Worm (Caenorhabditis elegans) whole organism, L4 larva: ENCODE data around the gene ZK822.1.

Experiments
- D1046.2 ChIP-seq: fragments of 200-800 bp; sonication (Bioruptor generic); IDR thresholded peaks from 2 replicates; pipeline ENCODE4 v1.3.6; 2022; ENCODE audit warnings: missing genetic modification characterization, missing compliant biosample characterization
- F37D6.2 ChIP-seq: sonication (generic microtip); optimal IDR thresholded peaks from 2 replicates; lab custom pipeline; 2016; ENCODE audit warnings: mild to moderate bottlenecking, missing genetic modification characterization, missing compliant biosample characterization
- R02D3.7 ChIP-seq: fragments of 150-350 bp; sonication (generic microtip); optimal IDR thresholded peaks from 3 replicates; lab custom pipeline; 2014; ENCODE audit warnings: missing biosample characterization, missing genetic modification characterization
- T20F7.1 ChIP-seq: fragments of 200-800 bp; sonication (Bioruptor generic); optimal IDR thresholded peaks from 2 replicates; lab custom pipeline; 2018; ENCODE audit warnings: mild to moderate bottlenecking, missing genetic modification characterization, missing compliant biosample characterization
- Y48G9A.11 ChIP-seq: fragments of 200-800 bp; sonication (Bioruptor generic); IDR thresholded peaks from 2 replicates; pipeline ENCODE4 v1.3.6; 2022; ENCODE audit warnings: missing genetic modification reagents, missing genetic modification characterization, missing compliant biosample characterization
- aha-1 ChIP-seq: fragments of 150-350 bp; peaks from one replicate; lab custom pipeline; 2014; ENCODE audit warnings: missing biosample characterization, missing genetic modification characterization
- ama-1 ChIP-seq: fragments of 150-350 bp; optimal IDR thresholded peaks from 2 replicates; lab custom pipeline; 2014; ENCODE audit warnings: inconsistent platforms, mixed read lengths
- attf-4 ChIP-seq: sonication (generic microtip); optimal IDR thresholded peaks from 3 replicates; lab custom pipeline; 2017; ENCODE audit warnings: missing biosample characterization, missing genetic modification characterization
- ceh-20 ChIP-seq: fragments of 200-800 bp; sonication (Bioruptor generic); IDR thresholded peaks from 2 replicates; pipeline ENCODE4 v1.3.6; 2022; ENCODE audit warnings: missing genetic modification reagents, missing genetic modification characterization, missing compliant biosample characterization
- ceh-28 ChIP-seq: fragments of 150-350 bp; optimal IDR thresholded peaks from 2 replicates; lab custom pipeline; 2014; ENCODE audit warnings: missing biosample characterization, missing genetic modification reagents, missing genetic modification characterization
- ces-1 ChIP-seq: fragments of 150-350 bp; sonication (generic microtip); optimal IDR thresholded peaks from 4 replicates; lab custom pipeline; 2014; ENCODE audit warnings: missing biosample characterization, missing genetic modification reagents, missing genetic modification characterization
- daf-19 ChIP-seq: fragments of 200-800 bp; sonication (Bioruptor generic); conservative IDR thresholded peaks from 2 replicates; pipeline ENCODE4 v1.3.6; 2022; ENCODE audit warnings: missing genetic modification characterization, missing compliant biosample characterization
- dmd-6 ChIP-seq: fragments of 200-800 bp; sonication (Bioruptor generic); IDR thresholded peaks from 2 replicates; pipeline ENCODE4 v1.3.6; 2022; ENCODE audit warnings: missing genetic modification reagents, missing genetic modification characterization, missing compliant biosample characterization
- dmd-9 ChIP-seq: fragments of 200-800 bp; sonication (Bioruptor generic); IDR thresholded peaks from 2 replicates; pipeline ENCODE4 v1.3.6; 2022; ENCODE audit warnings: missing genetic modification reagents, missing genetic modification characterization, missing compliant biosample characterization
- duxl-1 ChIP-seq: sonication (generic microtip); optimal IDR thresholded peaks from 2 replicates; lab custom pipeline; 2016; ENCODE audit warnings: mild to moderate bottlenecking, missing genetic modification characterization, moderate library complexity, missing compliant biosample characterization; ENCODE audit not compliant: poor library complexity
- egl-27 ChIP-seq: sonication (generic microtip); optimal IDR thresholded peaks from 3 replicates; lab custom pipeline; 2017; ENCODE audit warnings: missing biosample characterization, missing genetic modification reagents, missing genetic modification characterization
- fkh-10 ChIP-seq: fragments of 150-350 bp; optimal IDR thresholded peaks from 2 replicates; lab custom pipeline; 2014; ENCODE audit warnings: missing biosample characterization, missing genetic modification reagents, missing genetic modification characterization
- fos-1 ChIP-seq: fragments of 150-350 bp; optimal IDR thresholded peaks from 2 replicates; lab custom pipeline; 2014; ENCODE audit warnings: missing biosample characterization, missing genetic modification characterization
- hlh-30 ChIP-seq: sonication (generic microtip); optimal IDR thresholded peaks from 2 replicates; lab custom pipeline; 2017; ENCODE audit warnings: antibody characterized with exemption, mild to moderate bottlenecking, missing genetic modification characterization, missing compliant biosample characterization; ENCODE audit not compliant: insufficient read depth
- hmg-1.1 ChIP-seq: fragments of 200-800 bp; sonication (Bioruptor generic); IDR thresholded peaks from 2 replicates; pipeline ENCODE4 v1.3.6; 2022; ENCODE audit warnings: missing genetic modification reagents, missing genetic modification characterization, missing compliant biosample characterization
- lsy-2 ChIP-seq, 2 experiments: fragments of 150-350 bp in 1 of 2; sonication (generic microtip) in 1 of 2; optimal IDR thresholded peaks; 2 replicates each; lab custom pipeline; 2014 to 2017; ENCODE audit warnings: missing biosample characterization in 2 of 2, missing genetic modification characterization in 2 of 2
- madf-9 ChIP-seq: fragments of 200-800 bp; sonication (Bioruptor generic); conservative IDR thresholded peaks from 2 replicates; pipeline ENCODE4 v1.3.6; 2022; ENCODE audit warnings: missing genetic modification reagents, missing genetic modification characterization, missing compliant biosample characterization
- mdl-1 ChIP-seq, 2 experiments: fragments of 150-350 bp in 1 of 2; sonication (generic microtip) in 1 of 2; optimal IDR thresholded peaks; 2 replicates each; lab custom pipeline; 2014 to 2017; ENCODE audit warnings: missing biosample characterization in 2 of 2, missing genetic modification characterization in 2 of 2
- mep-1 ChIP-seq: fragments of 150-350 bp; sonication (generic microtip); optimal IDR thresholded peaks from 3 replicates; lab custom pipeline; 2014; ENCODE audit warnings: missing biosample characterization, missing genetic modification characterization
- mes-2 ChIP-seq: sonication (generic microtip); optimal IDR thresholded peaks from 2 replicates; lab custom pipeline; 2016; ENCODE audit warnings: missing genotype, mild to moderate bottlenecking, missing genetic modification characterization, missing compliant biosample characterization; ENCODE audit not compliant: poor library complexity, severe bottlenecking
- nhr-10 ChIP-seq: fragments of 150-350 bp; optimal IDR thresholded peaks from 2 replicates; lab custom pipeline; 2014; ENCODE audit warnings: missing biosample characterization, missing genetic modification characterization
- nhr-11 ChIP-seq: fragments of 150-350 bp; optimal IDR thresholded peaks from 2 replicates; lab custom pipeline; 2014; ENCODE audit warnings: missing biosample characterization, missing genetic modification characterization
- nhr-111 ChIP-seq: fragments of 200-800 bp; sonication (Bioruptor generic); optimal IDR thresholded peaks from 2 replicates; lab custom pipeline; 2018; ENCODE audit warnings: mild to moderate bottlenecking, missing genetic modification characterization, missing compliant biosample characterization
- nhr-25 ChIP-seq: sonication (generic microtip); optimal IDR thresholded peaks from 2 replicates; lab custom pipeline; 2017; ENCODE audit warnings: missing genetic modification characterization, mild to moderate bottlenecking, missing compliant biosample characterization, antibody characterized with exemption, moderate library complexity, borderline replicate concordance; ENCODE audit not compliant: insufficient read depth
- nhr-28 ChIP-seq: fragments of 150-350 bp; optimal IDR thresholded peaks from 2 replicates; lab custom pipeline; 2014; ENCODE audit warnings: missing biosample characterization, missing genetic modification characterization
- nhr-6 ChIP-seq: fragments of 150-350 bp; optimal IDR thresholded peaks from 2 replicates; lab custom pipeline; 2014; ENCODE audit warnings: missing biosample characterization, missing genetic modification characterization
- nhr-77 ChIP-seq: fragments of 150-350 bp; optimal IDR thresholded peaks from 2 replicates; lab custom pipeline; 2014; ENCODE audit warnings: missing biosample characterization, missing genetic modification characterization
- rbr-2 ChIP-seq: sonication (generic microtip); optimal IDR thresholded peaks from 2 replicates; lab custom pipeline; 2016; ENCODE audit warnings: missing genotype, missing genetic modification characterization, missing compliant biosample characterization
- set-16 ChIP-seq: fragments of 200-800 bp; sonication (Bioruptor generic); IDR thresholded peaks from 2 replicates; pipeline ENCODE4 v1.3.6; 2022; ENCODE audit warnings: missing genetic modification reagents, missing genetic modification characterization, missing compliant biosample characterization
- unc-130 ChIP-seq: sonication (generic microtip); optimal IDR thresholded peaks from 2 replicates; lab custom pipeline; 2016; ENCODE audit warnings: missing genetic modification reagents, missing genetic modification characterization, missing compliant biosample characterization
- unc-39 ChIP-seq: sonication (generic microtip); optimal IDR thresholded peaks from 2 replicates; lab custom pipeline; 2017; ENCODE audit warnings: missing biosample characterization, missing genetic modification characterization
- unc-62 ChIP-seq, 3 experiments: fragments of 150-350 bp in 1 of 3; sonication (generic microtip); optimal IDR thresholded peaks in 2 of 3; peaks in 1 of 3; 1 replicate in 1 of 3; 2 replicates in 2 of 3; lab custom pipeline; 2014 to 2017; ENCODE audit warnings: missing biosample characterization in 3 of 3, missing genetic modification characterization in 3 of 3, missing genetic modification reagents in 3 of 3, missing genotype in 1 of 3
- vab-7 ChIP-seq: fragments of 200-800 bp; sonication (Bioruptor generic); IDR thresholded peaks from 2 replicates; pipeline ENCODE4 v1.3.6; 2022; ENCODE audit warnings: missing genetic modification reagents, missing genetic modification characterization, missing compliant biosample characterization
- zfp-3 ChIP-seq: fragments of 200-800 bp; sonication (Bioruptor generic); conservative IDR thresholded peaks from 2 replicates; pipeline ENCODE4 v1.3.6; 2022; ENCODE audit warnings: missing genetic modification reagents, missing genetic modification characterization, missing compliant biosample characterization

ZK822.1 gene

DNA sequence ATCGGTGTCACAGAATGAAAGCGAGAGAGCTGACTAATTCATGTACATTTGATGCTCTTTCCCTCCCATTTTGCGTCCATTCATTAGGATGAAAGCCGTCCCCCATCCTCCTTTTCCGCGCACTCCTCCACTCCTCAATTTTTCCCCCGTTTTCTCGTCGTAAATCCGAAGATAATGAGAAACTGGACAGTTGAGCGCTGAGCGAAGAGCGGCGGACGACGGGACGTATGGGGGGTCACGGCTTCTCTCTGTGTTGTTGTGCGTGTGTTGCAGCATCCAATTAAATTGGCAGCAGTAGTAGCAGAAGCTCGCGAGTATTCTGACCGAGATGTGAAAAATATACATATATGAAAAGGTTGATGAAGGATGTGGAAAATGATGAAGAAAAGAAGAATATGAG is 50.0 kb downstream of the ZK822.1 start:
- TF ChIP-seq nhr-77 (no peak), unc-62 (GFP tag; optimal IDR thresholded peaks at IDR 0.05 in 1 of 2; lab: Kevin White, UChicago) (peak in 1 of 2 experiments; percentile 39), unc-62 (tag; optimal IDR thresholded peaks at IDR 0.05; lab: Kevin White, UChicago) (no peak)

DNA sequence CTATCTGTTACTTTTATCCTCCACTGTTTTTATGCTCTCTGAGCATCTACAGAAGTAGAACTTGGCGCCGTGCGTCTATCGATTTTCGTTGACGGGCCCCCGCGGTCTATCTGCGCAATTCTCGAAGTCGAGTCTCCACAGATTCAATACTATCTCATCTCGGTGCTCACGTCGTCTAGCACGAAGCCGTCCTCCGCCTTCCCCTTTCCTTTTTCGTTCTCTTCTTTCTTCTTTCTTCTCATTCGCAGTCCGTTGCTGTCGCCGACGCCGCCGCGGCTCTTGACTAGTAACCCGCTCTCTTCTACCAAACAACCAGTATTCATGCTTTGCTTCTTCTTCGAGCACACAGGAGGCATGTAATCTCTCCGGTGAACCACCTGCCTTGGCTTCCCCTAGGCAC is 50.8 kb downstream of the ZK822.1 start:
- TF ChIP-seq dmd-9 (GFP tag; lab: Robert Waterston, UW) = no peak
- no peak for TF ChIP-seq unc-130
- TF ChIP-seq ceh-28 (tag; lab: Kevin White, UChicago) = peak; percentile 9
- no peak for TF ChIP-seq zfp-3 (GFP tag; lab: Robert Waterston, UW)
- TF ChIP-seq mes-2 (tag; lab: Kevin White, UChicago) = peak; percentile 18
- peak in 1 of 2 experiments; percentile 30 for TF ChIP-seq lsy-2 (tag; optimal IDR thresholded peaks at IDR 0.05; lab: Kevin White, UChicago)
- no peak for TF ChIP-seq nhr-6
- no peak for TF ChIP-seq nhr-10 (tag; lab: Kevin White, UChicago)
- TF ChIP-seq attf-4 = no peak
- 0 out of 2 replicates have a peak, but pooled peaks have one; percentile 26 for TF ChIP-seq ceh-20 (GFP tag; lab: Robert Waterston, UW)
- no peak for TF ChIP-seq egl-27 (tag; lab: Kevin White, UChicago)
- TF ChIP-seq mdl-1 (tag; optimal IDR thresholded peaks at IDR 0.05; lab: Kevin White, UChicago) = peak in 1 of 2 experiments; percentile 14
- no peak for TF ChIP-seq vab-7 (GFP tag; lab: Robert Waterston, UW)
- TF ChIP-seq set-16 (GFP tag; lab: Robert Waterston, UW) = peak; percentile 76
- no peak for TF ChIP-seq fkh-10 (GFP tag; lab: Kevin White, UChicago)
- no peak for TF ChIP-seq daf-19 (GFP tag; lab: Robert Waterston, UW)
- no peak for TF ChIP-seq nhr-77
- TF ChIP-seq D1046.2 (GFP tag; lab: Robert Waterston, UW) = no peak
- TF ChIP-seq R02D3.7 (tag; lab: Kevin White, UChicago) = no peak
- no peak for TF ChIP-seq unc-39 (tag; lab: Kevin White, UChicago)
- peak; percentile 53 for TF ChIP-seq aha-1 (tag; lab: Kevin White, UChicago)
- TF ChIP-seq rbr-2 (tag; lab: Kevin White, UChicago) = peak; percentile 67
- TF ChIP-seq mep-1 (tag; lab: Kevin White, UChicago) = peak; percentile 35
- no peak for TF ChIP-seq T20F7.1
- TF ChIP-seq hmg-1.1 = peak; percentile 53
- TF ChIP-seq F37D6.2 = peak; percentile 5
- peak; percentile 15 for TF ChIP-seq hlh-30 (tag; lab: Kevin White, UChicago)
- no peak for TF ChIP-seq nhr-111 (GFP tag; lab: Kevin White, UChicago)
- TF ChIP-seq unc-62 (GFP tag; optimal IDR thresholded peaks at IDR 0.05 in 1 of 2; lab: Kevin White, UChicago) = no peak
- TF ChIP-seq unc-62 (tag; optimal IDR thresholded peaks at IDR 0.05; lab: Kevin White, UChicago) = no peak
- no peak for TF ChIP-seq Y48G9A.11 (GFP tag; lab: Robert Waterston, UW)
- no peak for TF ChIP-seq ces-1
- no peak for TF ChIP-seq nhr-25 (tag; lab: Kevin White, UChicago)
- TF ChIP-seq nhr-11 (tag; lab: Kevin White, UChicago) = peak; percentile 33

DNA sequence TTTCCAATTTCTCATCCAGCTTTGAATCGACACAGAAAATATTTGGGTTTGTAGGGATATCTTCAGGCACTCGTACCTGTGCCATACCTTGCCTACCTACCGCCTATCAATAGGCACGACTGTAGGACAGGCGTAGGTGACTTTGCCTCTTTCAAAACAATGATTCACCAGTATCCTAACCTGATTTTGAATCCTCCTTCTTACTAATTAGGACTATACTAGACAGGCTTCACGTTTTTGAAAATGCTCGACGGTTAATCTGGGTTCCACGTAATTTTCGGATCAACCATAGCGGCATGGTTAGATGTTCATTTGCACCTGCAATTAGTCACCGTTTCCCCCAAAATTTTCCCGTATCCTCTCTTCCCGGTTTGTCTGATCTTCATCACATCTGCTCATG is 53.5 kb downstream of the ZK822.1 start:
- TF ChIP-seq ama-1 (lab: Kevin White, UChicago) = no peak
- TF ChIP-seq duxl-1 (tag; lab: Kevin White, UChicago) = no peak
- peak in 1 of 2 experiments; percentile 65 for TF ChIP-seq unc-62 (GFP tag; optimal IDR thresholded peaks at IDR 0.05 in 1 of 2; lab: Kevin White, UChicago)
- no peak for TF ChIP-seq unc-62 (tag; optimal IDR thresholded peaks at IDR 0.05; lab: Kevin White, UChicago)
- TF ChIP-seq aha-1 (tag; lab: Kevin White, UChicago) = peak; percentile 53
- TF ChIP-seq dmd-6 (GFP tag; lab: Robert Waterston, UW) = no peak
- no peak for TF ChIP-seq nhr-28 (tag; lab: Kevin White, UChicago)
- TF ChIP-seq madf-9 = no peak
- no peak for TF ChIP-seq fos-1
- TF ChIP-seq fkh-10 (GFP tag; lab: Kevin White, UChicago) = no peak
